Worm (Caenorhabditis elegans) whole organism, midembryonic: ENCODE data around the gene clec-58.

Experiments
- T22C8.4 ChIP-seq: fragments of 200-800 bp; sonication (Bioruptor generic); IDR thresholded peaks from 2 replicates; pipeline ENCODE4 v1.3.6; 2022; ENCODE audit warnings: missing genetic modification characterization, missing compliant biosample characterization
- cog-1 ChIP-seq: sonication (generic microtip); optimal IDR thresholded peaks from 2 replicates; lab custom pipeline; 2016; ENCODE audit warnings: missing genetic modification characterization, missing compliant biosample characterization
- flt-1 ChIP-seq: fragments of 200-800 bp; sonication (Bioruptor generic); IDR thresholded peaks from 2 replicates; pipeline ENCODE4 v1.3.6; 2022; ENCODE audit warnings: missing genetic modification characterization, missing compliant biosample characterization
- klf-2 ChIP-seq: fragments of 200-800 bp; sonication (Bioruptor generic); conservative IDR thresholded peaks from 2 replicates; pipeline ENCODE4 v1.3.6; 2022; ENCODE audit warnings: missing genetic modification reagents, missing genetic modification characterization, missing compliant biosample characterization
- med-1 ChIP-seq: sonication (generic microtip); optimal IDR thresholded peaks from 2 replicates; lab custom pipeline; 2017; ENCODE audit warnings: missing genetic modification characterization, mild to moderate bottlenecking, missing compliant biosample characterization, antibody characterized with exemption, missing genetic modification reagents; ENCODE audit not compliant: insufficient read depth
- ref-1 ChIP-seq: fragments of 200-800 bp; sonication (Bioruptor generic); conservative IDR thresholded peaks from 2 replicates; pipeline ENCODE4 v1.3.6; 2022; ENCODE audit warnings: missing genetic modification reagents, missing genetic modification characterization, missing compliant biosample characterization
- tab-1 ChIP-seq: fragments of 200-800 bp; sonication (Bioruptor generic); IDR thresholded peaks from 2 replicates; pipeline ENCODE4 v1.3.6; 2022; ENCODE audit warnings: missing genetic modification characterization, missing compliant biosample characterization
- ztf-23 ChIP-seq: fragments of 200-800 bp; sonication (Bioruptor generic); IDR thresholded peaks from 2 replicates; pipeline ENCODE4 v1.3.6; 2022; ENCODE audit warnings: missing genetic modification reagents, missing genetic modification characterization, missing compliant biosample characterization
- ztf-29 ChIP-seq: fragments of 200-800 bp; sonication (Bioruptor generic); IDR thresholded peaks from 2 replicates; pipeline ENCODE4 v1.3.6; 2022; ENCODE audit warnings: missing genetic modification reagents, missing genetic modification characterization, missing compliant biosample characterization

Gene clec-58

ce11 chrII:10479348-10479747, 3.4 kb upstream of the clec-58 start, which contains the start of gene clec-59:
clec-59 (minus strand) TSS chrII:10479448.
- TF ChIP-seq med-1 (GFP tag; lab: Kevin White, UChicago) (no peak), tab-1 (GFP tag; lab: Robert Waterston, UW) (no peak), flt-1 (GFP tag; lab: Robert Waterston, UW) (no peak), ztf-23 (GFP tag; lab: Robert Waterston, UW) (no peak)

- no peak for TF ChIP-seq ztf-29 (GFP tag; lab: Robert Waterston, UW)
- no peak for TF ChIP-seq med-1 (GFP tag; lab: Kevin White, UChicago)
- no peak for TF ChIP-seq tab-1 (GFP tag; lab: Robert Waterston, UW)
- no peak for TF ChIP-seq cog-1 (tag; lab: Kevin White, UChicago)
- no peak for TF ChIP-seq klf-2 (GFP tag; lab: Robert Waterston, UW)
- no peak for TF ChIP-seq ref-1 (GFP tag; lab: Robert Waterston, UW)
- TF ChIP-seq ztf-23 (GFP tag; lab: Robert Waterston, UW) = no peak
- no peak for TF ChIP-seq flt-1 (GFP tag; lab: Robert Waterston, UW)
- TF ChIP-seq T22C8.4 (GFP tag; lab: Robert Waterston, UW) = no peak
Observed at ce11 chrII:10476959-10477358, 1.0 kb upstream of the clec-58 start, which contains the start of gene ZK666.4. ZK666.4 (plus strand) TSS chrII:10477259.

- TF ChIP-seq cog-1 (tag; lab: Kevin White, UChicago) = no peak
- TF ChIP-seq T22C8.4 (GFP tag; lab: Robert Waterston, UW) = no peak
- TF ChIP-seq flt-1 (GFP tag; lab: Robert Waterston, UW) = no peak
- no peak for TF ChIP-seq tab-1 (GFP tag; lab: Robert Waterston, UW)
- no peak for TF ChIP-seq ztf-29 (GFP tag; lab: Robert Waterston, UW)
- TF ChIP-seq ref-1 (GFP tag; lab: Robert Waterston, UW) = no peak
- TF ChIP-seq klf-2 (GFP tag; lab: Robert Waterston, UW) = no peak
- no peak for TF ChIP-seq med-1 (GFP tag; lab: Kevin White, UChicago)
- TF ChIP-seq ztf-23 (GFP tag; lab: Robert Waterston, UW) = no peak
Observed at ce11 chrII:10471790-10472189, 4.1 kb downstream of the clec-58 start, which contains the start of gene ZK666.2. ZK666.2 (minus strand) TSS chrII:10471890.

ce11 chrII:10471247-10471646, 4.7 kb downstream of the clec-58 start, which contains the start of gene ZK666.1:
ZK666.1 (minus strand) TSS chrII:10471347.
- TF ChIP-seq klf-2 (GFP tag; lab: Robert Waterston, UW) = no peak
- no peak for TF ChIP-seq T22C8.4 (GFP tag; lab: Robert Waterston, UW)
- TF ChIP-seq med-1 (GFP tag; lab: Kevin White, UChicago) = no peak
- no peak for TF ChIP-seq ztf-29 (GFP tag; lab: Robert Waterston, UW)
- no peak for TF ChIP-seq flt-1 (GFP tag; lab: Robert Waterston, UW)
- TF ChIP-seq ref-1 (GFP tag; lab: Robert Waterston, UW) = no peak
- TF ChIP-seq ztf-23 (GFP tag; lab: Robert Waterston, UW) = no peak
- TF ChIP-seq cog-1 (tag; lab: Kevin White, UChicago) = no peak
- TF ChIP-seq tab-1 (GFP tag; lab: Robert Waterston, UW) = no peak

- TF ChIP-seq T22C8.4 (GFP tag; lab: Robert Waterston, UW) (no peak), tab-1 (GFP tag; lab: Robert Waterston, UW) (no peak), flt-1 (GFP tag; lab: Robert Waterston, UW) (no peak), ztf-29 (GFP tag; lab: Robert Waterston, UW) (no peak), ref-1 (GFP tag; lab: Robert Waterston, UW) (no peak), med-1 (GFP tag; lab: Kevin White, UChicago) (no peak), ztf-23 (GFP tag; lab: Robert Waterston, UW) (no peak), klf-2 (GFP tag; lab: Robert Waterston, UW) (no peak), cog-1 (tag; lab: Kevin White, UChicago) (no peak)
Observed at ce11 chrII:10470159-10470558, 5.8 kb downstream of the clec-58 start, which contains the start of gene clec-143. clec-143 (minus strand) TSS chrII:10470297.

ce11 chrII:10466552-10466951, 9.4 kb downstream of the clec-58 start, which contains the start of gene tnc-2:
tnc-2 (plus strand) TSS chrII:10466852.
- TF ChIP-seq cog-1 (tag; lab: Kevin White, UChicago) (no peak), ztf-23 (GFP tag; lab: Robert Waterston, UW) (no peak), klf-2 (GFP tag; lab: Robert Waterston, UW) (no peak), flt-1 (GFP tag; lab: Robert Waterston, UW) (no peak), med-1 (GFP tag; lab: Kevin White, UChicago) (no peak), ztf-29 (GFP tag; lab: Robert Waterston, UW) (no peak), tab-1 (GFP tag; lab: Robert Waterston, UW) (no peak), T22C8.4 (GFP tag; lab: Robert Waterston, UW) (no peak), ref-1 (GFP tag; lab: Robert Waterston, UW) (no peak)

ce11 chrII:10464230-10464920, 11.6 kb downstream of the clec-58 start, which contains the start of the genes ZK673.6 and sdz-37:
ZK673.6 (minus strand) TSS chrII:10464330.
sdz-37 (plus strand) TSS chrII:10464870.
- TF ChIP-seq med-1 (GFP tag; lab: Kevin White, UChicago) (no peak), cog-1 (tag; lab: Kevin White, UChicago) (no peak), ztf-29 (GFP tag; lab: Robert Waterston, UW) (no peak), klf-2 (GFP tag; lab: Robert Waterston, UW) (no peak), ztf-23 (GFP tag; lab: Robert Waterston, UW) (no peak), flt-1 (GFP tag; lab: Robert Waterston, UW) (no peak), ref-1 (GFP tag; lab: Robert Waterston, UW) (no peak), T22C8.4 (GFP tag; lab: Robert Waterston, UW) (no peak), tab-1 (GFP tag; lab: Robert Waterston, UW) (no peak)

ce11 chrII:10461207-10461606, 14.7 kb downstream of the clec-58 start, which contains the start of gene ZK673.5:
ZK673.5 (plus strand) TSS chrII:10461507.
- TF ChIP-seq ref-1 (GFP tag; lab: Robert Waterston, UW) = no peak
- no peak for TF ChIP-seq med-1 (GFP tag; lab: Kevin White, UChicago)
- no peak for TF ChIP-seq klf-2 (GFP tag; lab: Robert Waterston, UW)
- no peak for TF ChIP-seq ztf-29 (GFP tag; lab: Robert Waterston, UW)
- no peak for TF ChIP-seq cog-1 (tag; lab: Kevin White, UChicago)
- no peak for TF ChIP-seq flt-1 (GFP tag; lab: Robert Waterston, UW)
- TF ChIP-seq tab-1 (GFP tag; lab: Robert Waterston, UW) = no peak
- TF ChIP-seq ztf-23 (GFP tag; lab: Robert Waterston, UW) = no peak
